Worm (Caenorhabditis elegans) whole organism, mixed stage, embryonic: ENCODE data around the gene clc-8.

ENCODE experiments used
- M03D4.4 ChIP-seq: sonication (generic microtip); optimal IDR thresholded peaks from 2 replicates; lab custom pipeline; 2017; ENCODE audit warnings: mild to moderate bottlenecking, missing genetic modification characterization, missing compliant biosample characterization
- ces-1 ChIP-seq: fragments of 150-350 bp; optimal IDR thresholded peaks from 2 replicates; lab custom pipeline; 2014; ENCODE audit warnings: missing biosample characterization, missing genetic modification reagents, missing genetic modification characterization
- cnd-1 ChIP-seq: fragments of 200-800 bp; sonication (Bioruptor generic); optimal IDR thresholded peaks from 2 replicates; lab custom pipeline; 2018; ENCODE audit warnings: mild to moderate bottlenecking, missing genetic modification characterization, missing compliant biosample characterization
- drap-1 ChIP-seq: fragments of 200-800 bp; sonication (Bioruptor generic); optimal IDR thresholded peaks from 3 replicates; lab custom pipeline; 2018; ENCODE audit warnings: mild to moderate bottlenecking, missing genetic modification characterization, missing compliant biosample characterization
- elt-3 ChIP-seq: fragments of 150-350 bp; optimal IDR thresholded peaks from 2 replicates; lab custom pipeline; 2014; ENCODE audit warnings: missing biosample characterization, missing genetic modification characterization
- ham-2 ChIP-seq: fragments of 200-800 bp; sonication (Bioruptor generic); optimal IDR thresholded peaks from 2 replicates; lab custom pipeline; 2018; ENCODE audit warnings: mild to moderate bottlenecking, missing genetic modification characterization, missing compliant biosample characterization
- lin-13 ChIP-seq: fragments of 150-350 bp; optimal IDR thresholded peaks from 2 replicates; lab custom pipeline; 2014; ENCODE audit warnings: missing biosample characterization, missing genetic modification characterization
- lsy-2 ChIP-seq: fragments of 150-350 bp; optimal IDR thresholded peaks from 2 replicates; lab custom pipeline; 2014; ENCODE audit warnings: missing biosample characterization, missing genetic modification characterization
- mep-1 ChIP-seq: fragments of 150-350 bp; optimal IDR thresholded peaks from 2 replicates; lab custom pipeline; 2017; ENCODE audit warnings: missing biosample characterization, missing genetic modification reagents, missing genetic modification characterization, inconsistent platforms
- nhr-12 ChIP-seq: fragments of 150-350 bp; optimal IDR thresholded peaks from 2 replicates; lab custom pipeline; 2014; ENCODE audit warnings: missing biosample characterization, missing genetic modification characterization
- nhr-237 ChIP-seq: fragments of 150-350 bp; optimal IDR thresholded peaks from 2 replicates; lab custom pipeline; 2014; ENCODE audit warnings: missing biosample characterization, missing genetic modification characterization
- snpc-4 ChIP-seq: fragments of 150-350 bp; optimal IDR thresholded peaks from 2 replicates; lab custom pipeline; 2014; ENCODE audit warnings: missing biosample characterization, missing genetic modification characterization
- unc-39 ChIP-seq: fragments of 150-350 bp; optimal IDR thresholded peaks from 2 replicates; lab custom pipeline; 2014; ENCODE audit warnings: missing biosample characterization, missing genetic modification characterization
- ztf-11 ChIP-seq: fragments of 150-350 bp; optimal IDR thresholded peaks from 2 replicates; lab custom pipeline; 2014; ENCODE audit warnings: missing biosample characterization, missing genetic modification characterization

DNA sequence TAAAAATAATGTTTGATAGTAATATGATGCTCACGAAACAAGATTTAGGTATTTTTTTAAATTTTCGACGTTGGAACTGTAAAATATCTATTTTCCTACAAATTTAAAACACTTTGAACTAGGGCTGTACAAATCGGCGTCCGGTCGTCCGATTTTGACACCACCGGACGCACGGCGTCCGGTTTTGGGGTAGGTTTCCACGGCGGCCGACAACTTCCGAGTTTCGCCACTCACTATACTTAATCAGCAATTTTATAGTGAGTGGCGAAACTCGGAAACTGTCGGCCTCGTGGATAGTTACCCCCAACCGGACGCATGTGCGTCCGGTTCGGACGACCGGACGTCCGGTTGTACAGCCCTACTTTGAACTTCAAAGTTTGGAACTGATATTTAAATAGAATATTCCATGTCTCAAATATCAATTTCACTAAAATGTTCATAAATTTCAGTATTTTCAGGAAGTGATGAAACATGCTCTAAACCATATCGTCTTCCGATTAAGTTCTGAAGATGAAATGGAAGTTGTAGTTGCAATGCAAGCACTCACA, 16.6 kb upstream of the clc-8 start:
- no peak for TF ChIP-seq ztf-11 (tag; lab: Kevin White, UChicago)
- TF ChIP-seq mep-1 = no peak
- TF ChIP-seq nhr-237 = no peak
- TF ChIP-seq drap-1 = no peak
- no peak for TF ChIP-seq lsy-2 (tag; lab: Kevin White, UChicago)
- TF ChIP-seq nhr-12 = no peak
- no peak for TF ChIP-seq snpc-4 (tag; lab: Kevin White, UChicago)
- no peak for TF ChIP-seq elt-3
- no peak for TF ChIP-seq ham-2 (GFP tag; lab: Kevin White, UChicago)
- TF ChIP-seq ces-1 = no peak
- no peak for TF ChIP-seq lin-13 (tag; lab: Kevin White, UChicago)
- no peak for TF ChIP-seq cnd-1 (tag; lab: Kevin White, UChicago)
- TF ChIP-seq M03D4.4 = no peak
- TF ChIP-seq unc-39 (tag; lab: Kevin White, UChicago) = no peak
